Worm (Caenorhabditis elegans) whole organism, L1 larva: Measurements from ENCODE around the gene pot-1.

ENCODE experiments used
- lin-15B ChIP-seq: fragments of 150-350 bp; sonication (generic microtip); optimal IDR thresholded peaks from 3 replicates; lab custom pipeline; 2014; ENCODE audit warnings: missing biosample characterization, missing genetic modification characterization
- lin-39 ChIP-seq: fragments of 150-350 bp; optimal IDR thresholded peaks from 2 replicates; lab custom pipeline; 2014; ENCODE audit warnings: missing biosample characterization, missing genetic modification reagents, missing genetic modification characterization
- nhr-12 ChIP-seq: sonication (generic microtip); optimal IDR thresholded peaks from 2 replicates; lab custom pipeline; 2017; ENCODE audit warnings: missing biosample characterization, missing genetic modification characterization
- nhr-237 ChIP-seq: fragments of 150-350 bp; optimal IDR thresholded peaks from 2 replicates; lab custom pipeline; 2014; ENCODE audit warnings: missing biosample characterization, missing genetic modification characterization
- nhr-77 ChIP-seq: fragments of 150-350 bp; optimal IDR thresholded peaks from 2 replicates; lab custom pipeline; 2014; ENCODE audit warnings: missing biosample characterization, missing genetic modification characterization
- nhr-90 ChIP-seq: sonication (generic microtip); optimal IDR thresholded peaks from 2 replicates; lab custom pipeline; 2016; ENCODE audit warnings: mild to moderate bottlenecking, missing genetic modification characterization, missing compliant biosample characterization; ENCODE audit not compliant: poor library complexity
- pqm-1 ChIP-seq: sonication (generic microtip); optimal IDR thresholded peaks from 3 replicates; lab custom pipeline; 2017; ENCODE audit warnings: missing biosample characterization, missing genetic modification characterization
- unc-130 ChIP-seq: fragments of 150-350 bp; optimal IDR thresholded peaks from 2 replicates; lab custom pipeline; 2017; ENCODE audit warnings: missing biosample characterization, missing genetic modification characterization, inconsistent platforms

DNA sequence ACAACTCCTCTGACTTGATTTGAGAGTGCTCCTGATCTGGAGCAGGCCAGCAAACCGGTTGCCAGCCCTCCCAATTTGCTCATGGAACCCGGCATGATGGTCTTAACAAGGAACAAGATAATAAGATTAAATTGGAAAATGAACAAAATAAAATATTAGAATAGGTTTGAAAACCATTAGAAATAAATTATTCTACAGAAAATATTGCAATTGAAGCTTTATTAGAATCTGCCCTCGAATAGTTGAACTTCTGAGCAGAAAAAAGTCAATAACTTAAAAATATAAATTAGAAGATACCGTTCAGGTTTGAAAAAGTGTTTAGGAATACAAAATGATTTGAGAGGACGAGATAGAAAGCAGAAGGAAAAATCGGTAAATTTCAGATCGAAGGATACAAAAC lies 25.2 kb upstream of the pot-1 start, which contains the start of gene nuo-4:
- TF ChIP-seq pqm-1 (tag; lab: Kevin White, UChicago) = no peak
- no peak for TF ChIP-seq lin-15B
- no peak for TF ChIP-seq unc-130 (tag; lab: Kevin White, UChicago)
- no peak for TF ChIP-seq nhr-12 (tag; lab: Kevin White, UChicago)
- no peak for TF ChIP-seq nhr-237 (tag; lab: Kevin White, UChicago)
- TF ChIP-seq lin-39 = no peak
- no peak for TF ChIP-seq nhr-90
- no peak for TF ChIP-seq nhr-77 (tag; lab: Kevin White, UChicago)
